Worm (Caenorhabditis elegans): Measurements from ENCODE around the gene C29F3.3.
A peak's percentile ranks its signal among the peaks of the same experiment; 100 is the strongest.

The C29F3.3 gene

DNA sequence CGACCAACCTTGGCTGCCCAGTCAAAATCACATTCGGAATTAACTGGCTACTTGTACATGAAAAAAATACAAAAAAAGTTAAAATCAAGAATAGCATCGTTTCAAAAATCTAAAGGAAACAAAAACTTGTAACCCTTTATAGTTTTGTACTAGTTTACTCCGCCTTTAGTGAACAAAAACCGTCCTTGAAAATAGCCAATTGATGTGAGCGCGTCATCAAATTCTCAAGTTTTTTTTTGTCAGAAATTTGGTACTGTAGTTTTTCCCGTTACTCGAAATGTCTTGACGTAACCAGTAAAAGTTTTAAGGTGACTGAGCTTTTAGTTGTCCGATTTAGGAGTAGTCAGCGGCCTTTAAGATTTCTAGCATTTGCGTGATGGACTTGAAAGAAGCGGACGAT is at the start of gene C29F3.3:
Gene C29F3.3, minus strand, starts transcription at position 101 of the 400 bp plus-strand sequence.
- no peak for TF ChIP-seq C34F6.9 (tag; optimal IDR thresholded peaks at IDR 0.05)
- no peak for TF ChIP-seq snpc-4 (tag; optimal IDR thresholded peaks at IDR 0.05)
- TF ChIP-seq gmeb-1 (tag; optimal IDR thresholded peaks at IDR 0.05) = no peak
- TF ChIP-seq nhr-11 (tag; optimal IDR thresholded peaks at IDR 0.05) = no peak
- TF ChIP-seq nhr-25 (tag; optimal IDR thresholded peaks at IDR 0.05) = no peak
- TF ChIP-seq mab-5 (tag; optimal IDR thresholded peaks at IDR 0.05) = no peak
- no peak for TF ChIP-seq nhr-10 (tag; optimal IDR thresholded peaks at IDR 0.05)

DNA sequence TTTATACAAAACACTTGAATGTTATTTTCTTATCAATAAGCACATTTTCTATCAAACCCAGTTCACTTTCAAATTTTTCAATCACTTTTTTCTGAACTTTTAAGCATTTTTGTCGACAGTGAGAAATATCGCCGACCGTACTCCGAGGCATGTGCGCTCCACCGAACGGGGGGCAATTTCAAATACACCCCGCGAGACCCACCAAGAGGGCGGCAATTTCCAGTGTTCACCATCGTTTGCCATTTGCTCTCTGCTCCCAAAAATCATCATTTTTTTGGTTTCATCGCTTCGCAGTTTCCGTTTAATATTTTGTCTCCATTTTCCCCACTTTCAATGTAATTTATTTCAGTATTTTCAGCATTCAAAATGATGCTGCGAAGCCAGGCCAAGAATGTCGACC is 48.2 kb upstream of the C29F3.3 start, which contains the start of gene cyb-3:
Gene cyb-3, plus strand, starts transcription at position 350 of the 400 bp plus-strand sequence.
- no peak for TF ChIP-seq elt-1 (tag; optimal IDR thresholded peaks at IDR 0.05)
- no peak for TF ChIP-seq zag-1 (tag; optimal IDR thresholded peaks at IDR 0.05)
- TF ChIP-seq blmp-1 (tag; optimal IDR thresholded peaks at IDR 0.05; ENCODE audit: insufficient read depth) = no peak
- TF ChIP-seq alr-1 (tag; optimal IDR thresholded peaks at IDR 0.05) = no peak
- TF ChIP-seq mdl-1 (tag; optimal IDR thresholded peaks at IDR 0.05) = no peak
- no peak for TF ChIP-seq mbf-1 (tag; optimal IDR thresholded peaks at IDR 0.05)
- TF ChIP-seq nhr-6 (tag; optimal IDR thresholded peaks at IDR 0.05) = no peak
- no peak for TF ChIP-seq dmd-4 (tag; optimal IDR thresholded peaks at IDR 0.05)
- no peak for TF ChIP-seq F13H6.1 (tag; optimal IDR thresholded peaks at IDR 0.05)

- no peak for TF ChIP-seq nhr-10 (tag; optimal IDR thresholded peaks at IDR 0.05)
- peak; percentile 68 for TF ChIP-seq gmeb-1 (tag; optimal IDR thresholded peaks at IDR 0.05)
- TF ChIP-seq ceh-82 (tag; optimal IDR thresholded peaks at IDR 0.05) = no peak
- no peak for TF ChIP-seq sem-4 (tag; optimal IDR thresholded peaks at IDR 0.05)
- no peak for TF ChIP-seq unc-39 (tag; optimal IDR thresholded peaks at IDR 0.05)
- TF ChIP-seq ceh-16 (tag; optimal IDR thresholded peaks at IDR 0.05) = no peak
- TF ChIP-seq sma-9 (GFP tag; optimal IDR thresholded peaks at IDR 0.05) = no peak
- no peak for TF ChIP-seq sma-9 (tag; optimal IDR thresholded peaks at IDR 0.05)
- no peak for TF ChIP-seq aly-2 (tag; optimal IDR thresholded peaks at IDR 0.05)
- no peak for TF ChIP-seq elt-3 (tag; optimal IDR thresholded peaks at IDR 0.05)
- no peak for TF ChIP-seq nhr-77 (tag; optimal IDR thresholded peaks at IDR 0.05)
- peak; percentile 5 for TF ChIP-seq unc-55 (GFP tag; optimal IDR thresholded peaks at IDR 0.05)
- TF ChIP-seq ztf-11 (tag; optimal IDR thresholded peaks at IDR 0.05) = no peak
- no peak for TF ChIP-seq nhr-12 (tag; optimal IDR thresholded peaks at IDR 0.05)
- no peak for TF ChIP-seq sma-3 (GFP tag; optimal IDR thresholded peaks at IDR 0.05)
- no peak for TF ChIP-seq nhr-23 (tag; optimal IDR thresholded peaks at IDR 0.05)
- no peak for TF ChIP-seq snpc-4 (tag; optimal IDR thresholded peaks at IDR 0.05)
- TF ChIP-seq R02D3.7 (tag; optimal IDR thresholded peaks at IDR 0.05) = no peak
- TF ChIP-seq nhr-11 (tag; optimal IDR thresholded peaks at IDR 0.05) = no peak
- TF ChIP-seq C34F6.9 (tag; optimal IDR thresholded peaks at IDR 0.05) = no peak
- TF ChIP-seq mab-5 (tag; optimal IDR thresholded peaks at IDR 0.05) = no peak
- no peak for TF ChIP-seq lin-11 (tag; optimal IDR thresholded peaks at IDR 0.05)
- no peak for TF ChIP-seq nhr-21 (tag; optimal IDR thresholded peaks at IDR 0.05)
- peak; percentile 28 for TF ChIP-seq lin-13 (GFP tag; optimal IDR thresholded peaks at IDR 0.05)
- TF ChIP-seq elt-1 (tag; optimal IDR thresholded peaks at IDR 0.05) = no peak
- TF ChIP-seq F13H6.1 (tag; optimal IDR thresholded peaks at IDR 0.05) = no peak
- TF ChIP-seq mbf-1 (tag; optimal IDR thresholded peaks at IDR 0.05) = no peak
- no peak for TF ChIP-seq lin-39 (tag; optimal IDR thresholded peaks at IDR 0.05)
- TF ChIP-seq lsy-2 (tag; optimal IDR thresholded peaks at IDR 0.05) = peak in 1 of 2 experiments; percentile 23
- no peak for TF ChIP-seq fos-1 (tag; optimal IDR thresholded peaks at IDR 0.05)
- no peak for TF ChIP-seq crh-2 (tag; optimal IDR thresholded peaks at IDR 0.05)
- no peak for TF ChIP-seq ztf-1 (GFP tag; conservative IDR thresholded peaks at IDR 0.05)
- TF ChIP-seq mdl-1 (tag; optimal IDR thresholded peaks at IDR 0.05) = no peak
- no peak for TF ChIP-seq nhr-129 (tag; optimal IDR thresholded peaks at IDR 0.05)
Measured at ce11 chrV:15394906-15395305, 47.7 kb upstream of the C29F3.3 start, which contains the start of gene T06E6.1. TSS of gene T06E6.1 (minus strand) at chrV:15394961.

DNA sequence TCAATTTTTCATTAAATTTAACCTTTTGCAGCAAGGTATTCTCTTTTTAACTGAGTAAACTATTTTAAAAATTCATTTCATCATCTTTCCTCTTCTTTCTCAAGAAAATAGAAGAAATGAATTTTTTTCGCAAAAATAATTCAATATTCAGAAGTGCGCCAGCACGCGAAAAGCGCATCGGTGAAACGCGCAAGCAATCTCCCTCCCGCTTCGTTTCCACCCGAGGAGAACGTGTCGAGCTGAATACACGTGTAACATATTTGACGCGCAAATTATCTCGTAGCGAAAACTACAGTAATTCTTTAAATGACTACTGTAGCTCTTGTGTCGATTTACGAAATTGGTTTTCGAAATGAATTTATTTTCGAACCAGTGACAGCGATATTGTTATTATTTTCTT is 44.9 kb upstream of the C29F3.3 start:
- TF ChIP-seq R02D3.7 (tag; optimal IDR thresholded peaks at IDR 0.05) (no peak), lsy-2 (tag; optimal IDR thresholded peaks at IDR 0.05) (no peak), sma-3 (GFP tag; optimal IDR thresholded peaks at IDR 0.05) (no peak), lin-39 (tag; optimal IDR thresholded peaks at IDR 0.05) (no peak), ztf-1 (GFP tag; conservative IDR thresholded peaks at IDR 0.05) (no peak), blmp-1 (tag; optimal IDR thresholded peaks at IDR 0.05; ENCODE audit: insufficient read depth) (no peak), nhr-77 (tag; optimal IDR thresholded peaks at IDR 0.05) (no peak), gmeb-1 (tag; optimal IDR thresholded peaks at IDR 0.05) (no peak), elt-3 (tag; optimal IDR thresholded peaks at IDR 0.05) (no peak), ztf-4 (tag; optimal IDR thresholded peaks at IDR 0.05) (no peak), mbf-1 (tag; optimal IDR thresholded peaks at IDR 0.05) (no peak), ZK546.5 (tag; optimal IDR thresholded peaks at IDR 0.05) (no peak), C34F6.9 (tag; optimal IDR thresholded peaks at IDR 0.05) (no peak), crh-2 (tag; optimal IDR thresholded peaks at IDR 0.05) (no peak), egl-27 (tag; optimal IDR thresholded peaks at IDR 0.05) (no peak), nhr-10 (tag; optimal IDR thresholded peaks at IDR 0.05) (no peak), aly-2 (tag; optimal IDR thresholded peaks at IDR 0.05) (no peak), ztf-11 (tag; optimal IDR thresholded peaks at IDR 0.05) (no peak)

All from whole organism, L2 larva.